Worm (Caenorhabditis elegans) whole organism, L1 larva: ENCODE results near the gene F58E6.5.

Source experiments
- C04F5.9 ChIP-seq: sonication (generic microtip); optimal IDR thresholded peaks from 2 replicates; lab custom pipeline; 2016; ENCODE audit warnings: missing genetic modification characterization, missing compliant biosample characterization
- C16A3.4 ChIP-seq: fragments of 150-350 bp; optimal IDR thresholded peaks from 2 replicates; lab custom pipeline; 2014; ENCODE audit warnings: missing biosample characterization, missing genetic modification characterization
- C34B4.2 ChIP-seq: sonication (generic microtip); optimal IDR thresholded peaks from 2 replicates; lab custom pipeline; 2017; ENCODE audit warnings: mild to moderate bottlenecking, missing genetic modification characterization, missing compliant biosample characterization
- alr-1 ChIP-seq: fragments of 200-800 bp; sonication (Bioruptor generic); optimal IDR thresholded peaks from 2 replicates; lab custom pipeline; 2018; ENCODE audit warnings: borderline replicate concordance, mild to moderate bottlenecking, missing genetic modification characterization, missing compliant biosample characterization
- aly-2 ChIP-seq: fragments of 150-350 bp; optimal IDR thresholded peaks from 2 replicates; lab custom pipeline; 2014; ENCODE audit warnings: missing biosample characterization, missing genetic modification characterization
- ceh-8 ChIP-seq: fragments of 200-800 bp; sonication (Bioruptor generic); optimal IDR thresholded peaks from 2 replicates; lab custom pipeline; 2018; ENCODE audit warnings: mild to moderate bottlenecking, missing genetic modification characterization, moderate library complexity, missing compliant biosample characterization
- ceh-82 ChIP-seq, 3 experiments: fragments of 150-350 bp in 1 of 3; sonication (generic microtip) in 2 of 3; optimal IDR thresholded peaks; 2 replicates each; lab custom pipeline; 2014 to 2017; ENCODE audit warnings: missing biosample characterization in 3 of 3, missing genetic modification characterization in 3 of 3
- ceh-90 ChIP-seq: sonication (generic microtip); optimal IDR thresholded peaks from 2 replicates; lab custom pipeline; 2016; ENCODE audit warnings: missing genetic modification characterization, missing compliant biosample characterization
- ces-1 ChIP-seq: fragments of 150-350 bp; optimal IDR thresholded peaks from 2 replicates; lab custom pipeline; 2014; ENCODE audit warnings: missing biosample characterization, missing genetic modification reagents, missing genetic modification characterization
- efl-1 ChIP-seq, 4 experiments: fragments of 150-350 bp; optimal IDR thresholded peaks in 3 of 4; peaks in 1 of 4; 1 replicate in 1 of 4; 2 replicates in 3 of 4; lab custom pipeline; 2014; ENCODE audit warnings: missing biosample characterization in 2 of 4, missing genetic modification characterization in 2 of 4, missing genetic modification reagents in 2 of 4
- efl-3 ChIP-seq: fragments of 200-800 bp; sonication (Bioruptor generic); optimal IDR thresholded peaks from 2 replicates; lab custom pipeline; 2018; ENCODE audit warnings: mild to moderate bottlenecking, missing genetic modification characterization, missing compliant biosample characterization
- egl-13 ChIP-seq: sonication (generic microtip); optimal IDR thresholded peaks from 2 replicates; lab custom pipeline; 2016; ENCODE audit warnings: missing genotype, missing genetic modification reagents, missing genetic modification characterization, missing compliant biosample characterization
- fkh-10 ChIP-seq: sonication (generic microtip); optimal IDR thresholded peaks from 2 replicates; lab custom pipeline; 2017; ENCODE audit warnings: missing biosample characterization, missing genetic modification reagents, missing genetic modification characterization
- fkh-4 ChIP-seq: sonication (generic microtip); optimal IDR thresholded peaks from 2 replicates; lab custom pipeline; 2016; ENCODE audit warnings: missing compliant biosample characterization, missing genetic modification characterization, borderline replicate concordance
- fos-1 ChIP-seq: fragments of 150-350 bp; optimal IDR thresholded peaks from 2 replicates; lab custom pipeline; 2014; ENCODE audit warnings: missing biosample characterization, missing genetic modification characterization
- hlh-17 ChIP-seq: fragments of 200-800 bp; sonication (Bioruptor generic); optimal IDR thresholded peaks from 2 replicates; lab custom pipeline; 2018; ENCODE audit warnings: missing genetic modification characterization, mild to moderate bottlenecking, missing compliant biosample characterization, moderate library complexity, borderline replicate concordance
- hlh-4 ChIP-seq: sonication (generic microtip); optimal IDR thresholded peaks from 2 replicates; lab custom pipeline; 2016; ENCODE audit warnings: mild to moderate bottlenecking, missing genetic modification characterization, missing compliant biosample characterization
- lin-14 ChIP-seq: fragments of 200-800 bp; sonication (Bioruptor generic); optimal IDR thresholded peaks from 2 replicates; lab custom pipeline; 2018; ENCODE audit warnings: mild to moderate bottlenecking, missing genetic modification characterization, moderate library complexity, missing compliant biosample characterization
- lir-3 ChIP-seq: sonication (generic microtip); optimal IDR thresholded peaks from 2 replicates; lab custom pipeline; 2016; ENCODE audit warnings: mild to moderate bottlenecking, missing genetic modification characterization, moderate library complexity, missing compliant biosample characterization; ENCODE audit not compliant: poor library complexity
- lsy-2 ChIP-seq, 2 experiments: fragments of 150-350 bp; optimal IDR thresholded peaks; 2 replicates each; lab custom pipeline; 2014; ENCODE audit warnings: missing biosample characterization in 2 of 2, missing genetic modification characterization in 2 of 2
- mef-2 ChIP-seq: fragments of 150-350 bp; optimal IDR thresholded peaks from 2 replicates; lab custom pipeline; 2014; ENCODE audit warnings: missing biosample characterization, missing genetic modification characterization
- nhr-11 ChIP-seq: fragments of 150-350 bp; optimal IDR thresholded peaks from 2 replicates; lab custom pipeline; 2014; ENCODE audit warnings: missing biosample characterization, missing genetic modification characterization
- nhr-19 ChIP-seq: fragments of 200-800 bp; sonication (Bioruptor generic); conservative IDR thresholded peaks from 2 replicates; pipeline ENCODE4 v1.3.6; 2022; ENCODE audit warnings: missing genetic modification characterization, missing compliant biosample characterization
- nhr-47 ChIP-seq: sonication (generic microtip); optimal IDR thresholded peaks from 2 replicates; lab custom pipeline; 2016; ENCODE audit warnings: mild to moderate bottlenecking, missing genetic modification characterization, moderate library complexity, missing compliant biosample characterization
- nhr-71 ChIP-seq: sonication (generic microtip); optimal IDR thresholded peaks from 2 replicates; lab custom pipeline; 2016; ENCODE audit warnings: mild to moderate bottlenecking, missing genetic modification characterization, moderate library complexity, missing compliant biosample characterization
- nhr-76 ChIP-seq: sonication (generic microtip); optimal IDR thresholded peaks from 2 replicates; lab custom pipeline; 2017; ENCODE audit warnings: missing biosample characterization, missing genetic modification characterization
- pag-3 ChIP-seq: sonication (generic microtip); optimal IDR thresholded peaks from 2 replicates; lab custom pipeline; 2017; ENCODE audit warnings: missing genetic modification characterization, mild to moderate bottlenecking, missing compliant biosample characterization, antibody characterized with exemption, borderline replicate concordance; ENCODE audit not compliant: insufficient read depth
- swsn-7 ChIP-seq: sonication (generic microtip); optimal IDR thresholded peaks from 2 replicates; lab custom pipeline; 2016; ENCODE audit warnings: missing genetic modification characterization, missing compliant biosample characterization
- tbx-2 ChIP-seq: sonication (generic microtip); optimal IDR thresholded peaks from 2 replicates; lab custom pipeline; 2016; ENCODE audit warnings: missing genetic modification characterization, missing compliant biosample characterization
- unc-62 ChIP-seq: fragments of 150-350 bp; optimal IDR thresholded peaks from 2 replicates; lab custom pipeline; 2014; ENCODE audit warnings: missing biosample characterization, missing genetic modification reagents, missing genetic modification characterization
- unc-98 ChIP-seq: fragments of 200-800 bp; sonication (Bioruptor generic); IDR thresholded peaks from 2 replicates; pipeline ENCODE4 v1.3.6; 2022; ENCODE audit warnings: missing genetic modification characterization, missing compliant biosample characterization
- vab-15 ChIP-seq: sonication (generic microtip); optimal IDR thresholded peaks from 2 replicates; lab custom pipeline; 2017; ENCODE audit warnings: missing genotype, mild to moderate bottlenecking, missing genetic modification characterization, missing compliant biosample characterization
- xbp-1 ChIP-seq: sonication (generic microtip); optimal IDR thresholded peaks from 2 replicates; lab custom pipeline; 2016; ENCODE audit warnings: missing genetic modification characterization, missing compliant biosample characterization
- zag-1 ChIP-seq: fragments of 150-350 bp; optimal IDR thresholded peaks from 2 replicates; lab custom pipeline; 2014; ENCODE audit warnings: missing biosample characterization, missing genetic modification characterization
- ztf-11 ChIP-seq, 2 experiments: sonication (generic microtip); optimal IDR thresholded peaks; 2 replicates each; lab custom pipeline; 2016 to 2017; ENCODE audit warnings: missing genetic modification characterization in 2 of 2, missing biosample characterization in 1 of 2, missing compliant biosample characterization in 1 of 2

Gene F58E6.5

DNA sequence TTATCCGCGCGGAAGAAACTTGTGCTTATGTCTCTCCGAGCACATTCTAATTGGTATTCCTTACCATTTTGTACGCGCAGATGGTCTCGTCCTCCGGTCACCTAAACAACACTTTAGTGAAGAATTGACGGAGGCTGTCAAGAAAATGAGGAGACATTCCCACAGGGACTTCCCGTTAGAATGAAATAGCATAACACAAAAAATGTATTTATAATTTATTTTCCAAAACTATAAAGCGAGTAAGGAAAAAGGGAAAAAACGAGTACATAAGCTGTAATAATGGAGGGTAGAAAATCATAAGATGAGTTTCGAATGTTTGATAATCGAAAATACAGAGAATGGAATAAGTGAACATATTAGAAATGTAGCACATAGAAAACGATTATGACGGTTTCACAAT lies 21.4 kb upstream of the F58E6.5 start, which contains the start of gene F46B6.12:
Gene F46B6.12 (minus strand): TSS at position 101 of the 400 bp plus-strand sequence.
- no peak for TF ChIP-seq mef-2 (tag; lab: Kevin White, UChicago)
- TF ChIP-seq aly-2, result no peak
- no peak for TF ChIP-seq unc-62
- TF ChIP-seq xbp-1 (tag; lab: Kevin White, UChicago), result no peak
- no peak for TF ChIP-seq ceh-8 (GFP tag; lab: Kevin White, UChicago)
- no peak for TF ChIP-seq lin-14
- TF ChIP-seq vab-15, result no peak
- no peak for TF ChIP-seq ceh-82 (tag; optimal IDR thresholded peaks at IDR 0.05; lab: Kevin White, UChicago)
- TF ChIP-seq C34B4.2 (tag; lab: Kevin White, UChicago), result no peak

DNA sequence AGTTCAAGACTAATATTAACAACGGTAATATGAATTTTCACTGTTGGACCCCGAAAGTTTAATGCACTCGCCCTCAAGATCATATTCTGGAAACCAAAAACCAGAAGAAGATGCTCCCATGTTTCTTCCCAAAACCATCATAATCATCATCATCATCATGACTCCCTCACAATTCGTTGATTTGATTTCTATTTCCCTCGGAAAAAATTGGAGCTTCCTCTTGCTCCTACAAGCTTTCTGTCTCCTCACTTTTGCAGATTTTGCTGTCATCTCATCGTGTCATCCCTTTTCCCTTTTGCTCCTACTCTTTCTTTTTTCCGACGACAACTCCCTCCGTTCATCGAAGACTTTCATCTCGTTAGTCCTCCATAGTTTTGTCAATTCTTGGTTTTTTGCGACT lies 17.6 kb upstream of the F58E6.5 start, which contains the start of gene F46B6.2:
Gene F46B6.2 (plus strand): TSS at position 316 of the 400 bp plus-strand sequence.
- TF ChIP-seq hlh-17 (GFP tag; lab: Kevin White, UChicago), result no peak
- no peak for TF ChIP-seq hlh-4 (tag; lab: Kevin White, UChicago)
- TF ChIP-seq fkh-10 (GFP tag; lab: Kevin White, UChicago), result peak; percentile 56
- TF ChIP-seq lir-3, result no peak
- TF ChIP-seq fos-1 (tag; lab: Kevin White, UChicago), result no peak
- peak; percentile 99 for TF ChIP-seq ces-1 (GFP tag; lab: Kevin White, UChicago)
- TF ChIP-seq nhr-47 (tag; lab: Kevin White, UChicago), result no peak
- TF ChIP-seq zag-1, result no peak
- TF ChIP-seq lsy-2 (tag; optimal IDR thresholded peaks at IDR 0.05; lab: Kevin White, UChicago), result no peak

DNA sequence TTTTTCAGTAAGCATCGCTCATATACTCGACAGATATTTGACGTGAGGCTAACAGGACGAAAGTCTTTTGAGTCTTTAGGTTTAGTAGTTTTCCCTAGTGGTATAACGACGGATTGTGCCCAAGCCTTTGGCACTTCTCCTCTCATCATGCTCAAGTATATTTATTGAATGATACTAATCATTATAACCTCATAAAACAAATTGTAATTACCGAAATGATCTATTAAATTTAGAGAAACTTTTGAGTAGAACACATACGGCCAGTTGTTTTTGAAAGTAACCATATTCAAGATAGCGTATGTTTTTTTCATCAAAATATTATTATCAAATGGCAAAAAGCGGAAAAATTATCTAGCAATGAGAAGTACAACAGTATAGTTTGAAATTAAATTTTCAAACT lies 17.0 kb upstream of the F58E6.5 start:
- no peak for TF ChIP-seq efl-3
- TF ChIP-seq ceh-82 (tag; optimal IDR thresholded peaks at IDR 0.05; lab: Kevin White, UChicago), result no peak
- TF ChIP-seq, all 84 proteins: peak for 0

DNA sequence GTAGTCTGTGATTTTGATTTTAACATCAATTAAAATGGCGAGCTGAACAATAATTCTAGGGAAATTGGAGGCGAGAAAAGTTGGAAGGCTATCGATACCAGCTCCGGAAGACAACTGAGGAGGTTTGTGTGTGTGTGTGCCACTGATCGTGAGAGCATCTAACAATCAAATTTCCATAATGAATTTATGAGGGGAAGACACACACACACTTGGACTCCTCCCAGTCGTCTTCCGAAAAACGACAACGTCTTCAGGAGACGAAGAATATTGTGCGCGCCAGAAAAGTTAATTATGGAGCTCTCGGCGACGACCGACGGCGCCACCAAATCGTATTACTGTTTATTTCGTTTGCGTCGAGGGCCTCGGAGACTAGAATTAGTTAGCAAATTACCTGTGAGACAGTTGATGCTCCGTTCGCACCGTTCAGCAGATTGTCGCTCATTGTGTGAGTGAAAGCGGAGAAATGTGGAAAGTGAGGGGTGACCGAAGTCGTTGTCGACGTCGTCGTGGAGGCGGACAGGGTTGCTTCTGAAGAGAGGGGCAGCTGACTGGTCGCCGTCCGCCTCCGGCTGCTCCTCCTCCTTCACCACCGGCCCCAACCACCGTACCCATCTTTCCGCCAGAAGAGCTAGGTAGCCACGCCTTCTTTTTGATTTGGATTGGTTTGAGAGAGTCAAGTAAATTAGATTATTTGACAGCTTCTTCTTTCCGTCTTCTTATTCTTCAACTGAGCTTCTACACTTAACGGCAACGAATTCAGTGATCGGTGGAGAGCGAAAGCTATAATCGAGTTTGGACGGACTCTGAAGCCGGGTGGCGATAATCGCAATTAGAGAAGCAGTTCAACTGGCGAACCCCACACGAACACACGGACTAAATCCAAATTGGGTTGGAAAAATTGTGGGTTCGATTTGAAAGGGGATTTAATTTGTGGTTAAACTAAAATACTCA lies 14.7 kb upstream of the F58E6.5 start, which contains the start of gene unc-42:
Gene unc-42 (minus strand): TSS at position 564 of the 951 bp plus-strand sequence.
- TF ChIP-seq nhr-11 (tag; lab: Kevin White, UChicago) (no peak), fkh-10 (GFP tag; lab: Kevin White, UChicago) (peak; percentile 88), lin-14 (peak; percentile 80), aly-2 (no peak), zag-1 (no peak), ceh-90 (tag; lab: Kevin White, UChicago) (no peak), C16A3.4 (tag; lab: Kevin White, UChicago) (no peak), nhr-47 (tag; lab: Kevin White, UChicago) (peak; percentile 50), efl-3 (no peak), alr-1 (tag; lab: Kevin White, UChicago) (no peak), C04F5.9 (no peak), egl-13 (tag; lab: Kevin White, UChicago) (no peak), ceh-82 (tag; optimal IDR thresholded peaks at IDR 0.05; lab: Kevin White, UChicago) (peak in 1 of 3 experiments; percentile 28), swsn-7 (tag; lab: Kevin White, UChicago) (peak; percentile 16), pag-3 (tag; lab: Kevin White, UChicago) (no peak), nhr-71 (peak; percentile 30), tbx-2 (tag; lab: Kevin White, UChicago) (peak; percentile 35), efl-1 (optimal IDR thresholded peaks at IDR 0.05; lab: Kevin White, UChicago) (no peak), efl-1 (GFP tag; optimal IDR thresholded peaks at IDR 0.05 in 1 of 2; lab: Kevin White, UChicago) (peak in 1 of 2 experiments; percentile 76), fkh-4 (tag; lab: Kevin White, UChicago) (no peak), lsy-2 (tag; optimal IDR thresholded peaks at IDR 0.05; lab: Kevin White, UChicago) (peak in 1 of 2 experiments; percentile 53), ces-1 (GFP tag; lab: Kevin White, UChicago) (peak; percentile 100), unc-98 (GFP tag; lab: Robert Waterston, UW) (no peak), ztf-11 (tag; optimal IDR thresholded peaks at IDR 0.05; lab: Kevin White, UChicago) (no peak), vab-15 (no peak), nhr-19 (no peak), nhr-76 (no peak)
